Fruit fly (Drosophila melanogaster) whole organism, prepupa: ENCODE results near the gene RSG7.

Experiments used
- Blimp-1 ChIP-seq: fragments of 200-800 bp; sonication (Bioruptor generic); optimal IDR thresholded peaks from 3 replicates; lab custom pipeline; 2017; ENCODE audit warnings: missing biosample characterization, missing genetic modification characterization, mild to moderate bottlenecking, moderate library complexity, missing genetic modification reagents
- CG10669 ChIP-seq: fragments of 200-800 bp; sonication (Bioruptor generic); optimal IDR thresholded peaks from 3 replicates; lab custom pipeline; 2018; ENCODE audit warnings: missing biosample characterization, mild to moderate bottlenecking, missing genetic modification characterization, moderate library complexity
- CG11294 ChIP-seq: fragments of 200-800 bp; sonication (Bioruptor generic); IDR thresholded peaks from 2 replicates; pipeline ENCODE4 v1.3.6; 2022; ENCODE audit warnings: missing biosample characterization, missing genetic modification characterization
- CG11762 ChIP-seq: fragments of 200-800 bp; sonication (Bioruptor generic); optimal IDR thresholded peaks from 3 replicates; lab custom pipeline; 2016; ENCODE audit warnings: missing biosample characterization, missing genetic modification characterization; ENCODE audit not compliant: insufficient read depth
- CG11902 ChIP-seq: fragments of 200-800 bp; sonication (Bioruptor generic); optimal IDR thresholded peaks from 3 replicates; lab custom pipeline; 2016; ENCODE audit warnings: missing biosample characterization, missing genetic modification characterization
- CG15336 ChIP-seq: fragments of 200-800 bp; sonication (Bioruptor generic); IDR thresholded peaks from 2 replicates; pipeline ENCODE4 v1.3.6; 2022; ENCODE audit warnings: missing biosample characterization, missing genetic modification characterization
- CG32006 ChIP-seq: fragments of 200-800 bp; sonication (Bioruptor generic); optimal IDR thresholded peaks from 3 replicates; lab custom pipeline; 2017; ENCODE audit warnings: missing biosample characterization, mild to moderate bottlenecking, missing genetic modification characterization
- CG34406 ChIP-seq: fragments of 200-800 bp; sonication (Bioruptor generic); optimal IDR thresholded peaks from 3 replicates; lab custom pipeline; 2016; ENCODE audit warnings: missing biosample characterization, missing genetic modification characterization
- CG3919 ChIP-seq: fragments of 200-800 bp; sonication (Bioruptor generic); optimal IDR thresholded peaks from 3 replicates; lab custom pipeline; 2016; ENCODE audit warnings: missing biosample characterization, missing genetic modification characterization
- CG4318 ChIP-seq: fragments of 200-800 bp; sonication (Bioruptor generic); optimal IDR thresholded peaks from 3 replicates; lab custom pipeline; 2017; ENCODE audit warnings: missing biosample characterization, mild to moderate bottlenecking, missing genetic modification characterization
- CG6163 ChIP-seq: fragments of 200-800 bp; sonication (Bioruptor generic); IDR thresholded peaks from 3 replicates; pipeline ENCODE4 v1.3.6; 2022; ENCODE audit warnings: missing biosample characterization, missing genetic modification characterization
- CG6276 ChIP-seq: fragments of 200-800 bp; sonication (Bioruptor generic); optimal IDR thresholded peaks from 2 replicates; lab custom pipeline; 2017; ENCODE audit warnings: missing biosample characterization, mild to moderate bottlenecking, missing genetic modification characterization
- CG6792 ChIP-seq: fragments of 200-800 bp; sonication (Bioruptor generic); optimal IDR thresholded peaks from 3 replicates; lab custom pipeline; 2016; ENCODE audit warnings: missing biosample characterization, missing genetic modification characterization
- CG7368 ChIP-seq: fragments of 200-800 bp; sonication (Bioruptor generic); optimal IDR thresholded peaks from 3 replicates; lab custom pipeline; 2016; ENCODE audit warnings: missing biosample characterization, missing genetic modification characterization
- CG8119 ChIP-seq: fragments of 200-800 bp; sonication (Bioruptor generic); IDR thresholded peaks from 3 replicates; pipeline ENCODE4 v1.3.6; 2022; ENCODE audit warnings: missing biosample characterization, missing genetic modification characterization
- CG8319 ChIP-seq: fragments of 200-800 bp; sonication (Bioruptor generic); optimal IDR thresholded peaks from 3 replicates; lab custom pipeline; 2016; ENCODE audit warnings: missing biosample characterization, missing genetic modification characterization
- CG8632 ChIP-seq: fragments of 200-800 bp; sonication (Bioruptor generic); optimal IDR thresholded peaks from 3 replicates; lab custom pipeline; 2016; ENCODE audit warnings: missing biosample characterization, missing genetic modification characterization
- Eip75B ChIP-seq: fragments of 200-800 bp; sonication (Bioruptor generic); optimal IDR thresholded peaks from 3 replicates; lab custom pipeline; 2016; ENCODE audit warnings: missing biosample characterization, missing genetic modification characterization
- Eip78C ChIP-seq: fragments of 200-800 bp; sonication (Bioruptor generic); peaks from one replicate; lab custom pipeline; 2016; ENCODE audit warnings: missing biosample characterization, missing genetic modification characterization
- Eip93F ChIP-seq: fragments of 200-800 bp; sonication (Bioruptor generic); optimal IDR thresholded peaks from 2 replicates; lab custom pipeline; 2016; ENCODE audit warnings: missing biosample characterization, mild to moderate bottlenecking, missing genetic modification characterization
- Ets21C ChIP-seq: fragments of 200-800 bp; sonication (Bioruptor generic); optimal IDR thresholded peaks from 3 replicates; lab custom pipeline; 2016; ENCODE audit warnings: missing biosample characterization, missing genetic modification characterization
- Gug ChIP-seq: fragments of 200-800 bp; sonication (Bioruptor generic); IDR thresholded peaks from 2 replicates; pipeline ENCODE4 v1.3.6; 2022; ENCODE audit warnings: missing biosample characterization, missing genetic modification characterization
- Hr38 ChIP-seq: sonication (Bioruptor generic); optimal IDR thresholded peaks from 2 replicates; lab custom pipeline; 2016; ENCODE audit warnings: missing biosample characterization, missing genetic modification characterization
- Hr39 ChIP-seq: fragments of 200-800 bp; sonication (Bioruptor generic); optimal IDR thresholded peaks from 2 replicates; lab custom pipeline; 2016; ENCODE audit warnings: missing biosample characterization, missing genetic modification characterization
- Hr4 ChIP-seq: fragments of 200-800 bp; sonication (Bioruptor generic); optimal IDR thresholded peaks from 3 replicates; lab custom pipeline; 2016; ENCODE audit warnings: missing biosample characterization, missing genetic modification characterization
- Met ChIP-seq: fragments of 200-800 bp; sonication (Bioruptor generic); optimal IDR thresholded peaks from 3 replicates; lab custom pipeline; 2016; ENCODE audit warnings: missing biosample characterization, missing genetic modification characterization
- OdsH ChIP-seq: fragments of 200-800 bp; sonication (Bioruptor generic); optimal IDR thresholded peaks from 3 replicates; lab custom pipeline; 2016; ENCODE audit warnings: missing biosample characterization, missing genetic modification characterization
- Smox ChIP-seq: fragments of 200-800 bp; sonication (Bioruptor generic); optimal IDR thresholded peaks from 3 replicates; lab custom pipeline; 2016; ENCODE audit warnings: missing biosample characterization, missing genetic modification characterization
- Sox102F ChIP-seq: fragments of 200-800 bp; sonication (Bioruptor generic); optimal IDR thresholded peaks from 2 replicates; lab custom pipeline; 2016; ENCODE audit warnings: missing biosample characterization, mild to moderate bottlenecking, missing genetic modification characterization
- Sox15 ChIP-seq: fragments of 200-800 bp; sonication (Bioruptor generic); optimal IDR thresholded peaks from 3 replicates; lab custom pipeline; 2016; ENCODE audit warnings: missing biosample characterization, missing genetic modification characterization
- achi ChIP-seq: fragments of 200-800 bp; sonication (Bioruptor generic); optimal IDR thresholded peaks from 3 replicates; lab custom pipeline; 2016; ENCODE audit warnings: missing biosample characterization, missing genetic modification characterization
- acj6 ChIP-seq: fragments of 200-800 bp; sonication (Bioruptor generic); optimal IDR thresholded peaks from 3 replicates; lab custom pipeline; 2016; ENCODE audit warnings: missing biosample characterization, missing genetic modification characterization
- dsx ChIP-seq: fragments of 200-800 bp; optimal IDR thresholded peaks from 3 replicates; lab custom pipeline; 2019; ENCODE audit warnings: missing biosample characterization, mild to moderate bottlenecking, missing genetic modification characterization, moderate library complexity; ENCODE audit not compliant: poor library complexity, severe bottlenecking
- eg ChIP-seq: fragments of 200-800 bp; sonication (Bioruptor generic); IDR thresholded peaks from 3 replicates; pipeline ENCODE4 v1.3.6; 2022; ENCODE audit warnings: missing biosample characterization, missing genetic modification characterization
- fd59A ChIP-seq: fragments of 200-800 bp; sonication (Bioruptor generic); optimal IDR thresholded peaks from 2 replicates; lab custom pipeline; 2017; ENCODE audit warnings: missing biosample characterization, mild to moderate bottlenecking, missing genetic modification characterization, missing genetic modification reagents
- net ChIP-seq: fragments of 200-800 bp; sonication (Bioruptor generic); optimal IDR thresholded peaks from 3 replicates; lab custom pipeline; 2016; ENCODE audit warnings: missing biosample characterization, missing genetic modification characterization
- pdm3 ChIP-seq: fragments of 200-800 bp; sonication (Bioruptor generic); optimal IDR thresholded peaks from 3 replicates; lab custom pipeline; 2016; ENCODE audit warnings: missing biosample characterization, missing genetic modification characterization
- salr ChIP-seq, 2 experiments: fragments of 200-800 bp; sonication (Bioruptor generic); optimal IDR thresholded peaks; 3 replicates each; lab custom pipeline; 2016 to 2018; ENCODE audit warnings: missing biosample characterization in 2 of 2, missing genetic modification characterization in 2 of 2, mild to moderate bottlenecking in 1 of 2
- ss ChIP-seq, 2 experiments: fragments of 200-800 bp; sonication (Bioruptor generic); optimal IDR thresholded peaks; 2 replicates in 1 of 2; 3 replicates in 1 of 2; lab custom pipeline; 2017 to 2018; ENCODE audit warnings: mild to moderate bottlenecking in 2 of 2, missing biosample characterization in 2 of 2, missing genetic modification characterization in 2 of 2, moderate library complexity in 1 of 2
- svp ChIP-seq: fragments of 200-800 bp; sonication (Bioruptor generic); peaks from one replicate; lab custom pipeline; 2016; ENCODE audit warnings: missing biosample characterization, missing genetic modification characterization

Gene RSG7

DNA sequence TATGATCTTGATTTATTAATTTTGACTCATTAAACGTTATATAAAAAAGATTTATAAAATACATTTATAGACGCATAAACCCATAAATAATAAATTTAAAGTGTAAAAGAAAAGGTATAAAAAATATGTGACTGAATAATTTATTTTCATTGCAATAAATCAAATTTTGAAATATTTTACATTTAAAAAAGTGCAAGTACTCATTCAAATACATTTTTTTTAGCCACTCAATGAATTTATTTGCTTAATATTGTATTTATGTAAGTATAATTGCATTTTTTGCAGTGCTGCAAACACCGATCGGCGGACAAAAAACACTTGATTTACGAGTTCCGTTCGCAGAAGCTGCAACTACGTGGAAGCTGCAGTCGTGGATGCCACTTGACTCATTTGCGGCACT lies 15.5 kb upstream of the RSG7 start (continued):
- TF ChIP-seq CG10669 (GFP tag; lab: Kevin White, UChicago): no peak
- TF ChIP-seq salr (GFP tag; optimal IDR thresholded peaks at IDR 0.05; lab: Kevin White, UChicago): peak in 1 of 2 experiments; percentile 44
- no peak for TF ChIP-seq Smox
- peak; percentile 6 for TF ChIP-seq CG3919 (GFP tag; lab: Kevin White, UChicago)
- TF ChIP-seq CG15336 (GFP tag; lab: Robert Waterston, UW): no peak; the same call in 1 of the 2 replicates
- no peak for TF ChIP-seq CG11902 (GFP tag; lab: Kevin White, UChicago)
- no peak for TF ChIP-seq Met
- peak; percentile 81 for TF ChIP-seq Eip78C (GFP tag; lab: Kevin White, UChicago)
- TF ChIP-seq Sox102F (GFP tag; lab: Kevin White, UChicago): no peak
- no peak for TF ChIP-seq Eip93F (GFP tag; lab: Kevin White, UChicago)
- no peak for TF ChIP-seq Sox15
- TF ChIP-seq CG11294 (GFP tag; lab: Robert Waterston, UW): no peak
- TF ChIP-seq CG34406 (GFP tag; lab: Kevin White, UChicago): peak; percentile 24
- no peak for TF ChIP-seq CG6792 (GFP tag; lab: Kevin White, UChicago)
- TF ChIP-seq Eip75B (GFP tag; lab: Kevin White, UChicago): no peak
- no peak for TF ChIP-seq Hr39 (GFP tag; lab: Kevin White, UChicago)
- TF ChIP-seq CG6276: peak; percentile 2
- no peak for TF ChIP-seq CG7368
- peak; percentile 67 for TF ChIP-seq CG32006 (GFP tag; lab: Kevin White, UChicago)
- no peak for TF ChIP-seq Hr38 (GFP tag; lab: Kevin White, UChicago)
- TF ChIP-seq eg: no peak; the same call in 2 of the 3 replicates
- peak; percentile 26 for TF ChIP-seq OdsH (GFP tag; lab: Kevin White, UChicago)
- no peak for TF ChIP-seq svp (GFP tag; lab: Kevin White, UChicago)
- TF ChIP-seq CG11762 (GFP tag; lab: Kevin White, UChicago): no peak
- no peak for TF ChIP-seq Gug (GFP tag; lab: Robert Waterston, UW)
- no peak for TF ChIP-seq CG8319 (GFP tag; lab: Kevin White, UChicago)
- TF ChIP-seq fd59A (GFP tag; lab: Kevin White, UChicago): no peak

DNA sequence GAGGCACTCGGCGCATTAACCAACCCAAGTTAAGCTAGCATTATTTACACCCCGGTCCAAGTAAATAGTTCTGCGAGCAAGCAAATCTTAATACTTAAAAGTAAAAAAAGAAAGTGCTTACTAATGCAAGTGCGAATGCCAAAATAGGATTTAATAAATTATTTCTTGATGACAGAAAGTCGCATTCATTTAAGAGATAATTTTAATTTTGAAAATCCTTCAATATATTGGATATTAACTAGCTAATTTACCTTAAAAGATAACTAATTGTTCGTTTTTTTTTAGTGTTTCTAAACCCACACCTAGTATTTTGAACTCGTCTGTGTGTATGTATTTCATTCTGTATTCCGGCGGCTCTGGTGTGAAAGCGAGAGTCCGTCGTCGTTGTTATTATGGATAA lies 10.5 kb upstream of the RSG7 start:
- TF ChIP-seq CG8119 (peak; percentile 70), Eip75B (GFP tag; lab: Kevin White, UChicago) (no peak), CG4318 (GFP tag; lab: Kevin White, UChicago) (no peak), acj6 (GFP tag; lab: Kevin White, UChicago) (peak; percentile 4), Sox15 (no peak), CG6276 (peak; percentile 60), CG15336 (GFP tag; lab: Robert Waterston, UW) (peak; percentile 75), OdsH (GFP tag; lab: Kevin White, UChicago) (peak; percentile 37), Hr38 (GFP tag; lab: Kevin White, UChicago) (no peak), dsx (GFP tag; lab: Kevin White, UChicago) (no peak), eg (peak; percentile 55; the same call in 2 of the 3 replicates), net (GFP tag; lab: Kevin White, UChicago) (peak; percentile 2), Blimp-1 (GFP tag; lab: Kevin White, UChicago) (no peak), ss (GFP tag; optimal IDR thresholded peaks at IDR 0.05; lab: Kevin White, UChicago) (no peak), CG8319 (GFP tag; lab: Kevin White, UChicago) (no peak), achi (GFP tag; lab: Kevin White, UChicago) (peak; percentile 21), CG11902 (GFP tag; lab: Kevin White, UChicago) (no peak), Eip78C (GFP tag; lab: Kevin White, UChicago) (peak; percentile 75), pdm3 (GFP tag; lab: Kevin White, UChicago) (peak; percentile 30), CG11294 (GFP tag; lab: Robert Waterston, UW) (no peak; the same call in 1 of the 2 replicates), Ets21C (GFP tag; lab: Kevin White, UChicago) (no peak), CG32006 (GFP tag; lab: Kevin White, UChicago) (peak; percentile 58), svp (GFP tag; lab: Kevin White, UChicago) (no peak), CG6792 (GFP tag; lab: Kevin White, UChicago) (no peak), Smox (no peak), Hr4 (peak; percentile 43), CG6163 (GFP tag; lab: Robert Waterston, UW) (0 out of 3 replicates have a peak, but pooled peaks have one; percentile 38), CG8632 (GFP tag; lab: Kevin White, UChicago) (peak; percentile 33)
